Worm (Caenorhabditis elegans): Measurements from ENCODE around the gene Y22D7AL.16.

- TF ChIP-seq ama-1 (optimal IDR thresholded peaks at IDR 0.05) (no peak), elt-4 (tag; optimal IDR thresholded peaks at IDR 0.05) (no peak), ceh-31 (tag; optimal IDR thresholded peaks at IDR 0.05) (no peak), pag-3 (tag; optimal IDR thresholded peaks at IDR 0.05; ENCODE audit: borderline replicate concordance) (no peak)
Observed at ce11 chrIII:1616245-1617026, 48.6 kb downstream of the Y22D7AL.16 start.
